Fruit fly (Drosophila melanogaster) whole organism, prepupa: ENCODE data around the gene rk.

Source experiments
- Blimp-1 ChIP-seq: fragments of 200-800 bp; sonication (Bioruptor generic); optimal IDR thresholded peaks from 3 replicates; lab custom pipeline; 2017; ENCODE audit warnings: missing biosample characterization, missing genetic modification characterization, mild to moderate bottlenecking, moderate library complexity, missing genetic modification reagents
- CG10631 ChIP-seq: fragments of 200-800 bp; sonication (Bioruptor generic); optimal IDR thresholded peaks from 2 replicates; lab custom pipeline; 2016; ENCODE audit warnings: missing biosample characterization, missing genetic modification characterization
- CG11294 ChIP-seq: fragments of 200-800 bp; sonication (Bioruptor generic); IDR thresholded peaks from 2 replicates; pipeline ENCODE4 v1.3.6; 2022; ENCODE audit warnings: missing biosample characterization, missing genetic modification characterization
- CG11902 ChIP-seq: fragments of 200-800 bp; sonication (Bioruptor generic); optimal IDR thresholded peaks from 3 replicates; lab custom pipeline; 2016; ENCODE audit warnings: missing biosample characterization, missing genetic modification characterization
- CG15336 ChIP-seq: fragments of 200-800 bp; sonication (Bioruptor generic); IDR thresholded peaks from 2 replicates; pipeline ENCODE4 v1.3.6; 2022; ENCODE audit warnings: missing biosample characterization, missing genetic modification characterization
- CG16779 ChIP-seq: fragments of 200-800 bp; sonication (Bioruptor generic); optimal IDR thresholded peaks from 3 replicates; lab custom pipeline; 2017; ENCODE audit warnings: missing biosample characterization, mild to moderate bottlenecking, missing genetic modification characterization
- CG3032 ChIP-seq: fragments of 200-800 bp; optimal IDR thresholded peaks from 2 replicates; lab custom pipeline; 2019; ENCODE audit warnings: missing biosample characterization, mild to moderate bottlenecking, missing genetic modification characterization, moderate library complexity
- CG31627 ChIP-seq: fragments of 200-800 bp; sonication (Bioruptor generic); optimal IDR thresholded peaks from 3 replicates; lab custom pipeline; 2016; ENCODE audit warnings: missing biosample characterization, missing genetic modification characterization
- CG32006 ChIP-seq: fragments of 200-800 bp; sonication (Bioruptor generic); optimal IDR thresholded peaks from 3 replicates; lab custom pipeline; 2017; ENCODE audit warnings: missing biosample characterization, mild to moderate bottlenecking, missing genetic modification characterization
- CG34406 ChIP-seq: fragments of 200-800 bp; sonication (Bioruptor generic); optimal IDR thresholded peaks from 3 replicates; lab custom pipeline; 2016; ENCODE audit warnings: missing biosample characterization, missing genetic modification characterization
- CG4318 ChIP-seq: fragments of 200-800 bp; sonication (Bioruptor generic); optimal IDR thresholded peaks from 3 replicates; lab custom pipeline; 2017; ENCODE audit warnings: missing biosample characterization, mild to moderate bottlenecking, missing genetic modification characterization
- CG6276 ChIP-seq: fragments of 200-800 bp; sonication (Bioruptor generic); optimal IDR thresholded peaks from 2 replicates; lab custom pipeline; 2017; ENCODE audit warnings: missing biosample characterization, mild to moderate bottlenecking, missing genetic modification characterization
- CG6808 ChIP-seq: fragments of 200-800 bp; sonication (Bioruptor generic); optimal IDR thresholded peaks from 3 replicates; lab custom pipeline; 2017; ENCODE audit warnings: missing biosample characterization, missing genetic modification characterization, mild to moderate bottlenecking, moderate library complexity, missing genetic modification reagents
- CG6854 ChIP-seq: fragments of 200-800 bp; sonication (Bioruptor generic); optimal IDR thresholded peaks from 2 replicates; lab custom pipeline; 2017; ENCODE audit warnings: missing biosample characterization, mild to moderate bottlenecking, missing genetic modification characterization
- CG7368 ChIP-seq: fragments of 200-800 bp; sonication (Bioruptor generic); optimal IDR thresholded peaks from 3 replicates; lab custom pipeline; 2016; ENCODE audit warnings: missing biosample characterization, missing genetic modification characterization
- CG8119 ChIP-seq: fragments of 200-800 bp; sonication (Bioruptor generic); IDR thresholded peaks from 3 replicates; pipeline ENCODE4 v1.3.6; 2022; ENCODE audit warnings: missing biosample characterization, missing genetic modification characterization
- CG8632 ChIP-seq: fragments of 200-800 bp; sonication (Bioruptor generic); optimal IDR thresholded peaks from 3 replicates; lab custom pipeline; 2016; ENCODE audit warnings: missing biosample characterization, missing genetic modification characterization
- CG9139 ChIP-seq: fragments of 200-800 bp; sonication (Bioruptor generic); optimal IDR thresholded peaks from 3 replicates; lab custom pipeline; 2017; ENCODE audit warnings: missing biosample characterization, mild to moderate bottlenecking, missing genetic modification characterization
- Eip78C ChIP-seq: fragments of 200-800 bp; sonication (Bioruptor generic); peaks from one replicate; lab custom pipeline; 2016; ENCODE audit warnings: missing biosample characterization, missing genetic modification characterization
- Eip93F ChIP-seq: fragments of 200-800 bp; sonication (Bioruptor generic); optimal IDR thresholded peaks from 2 replicates; lab custom pipeline; 2016; ENCODE audit warnings: missing biosample characterization, mild to moderate bottlenecking, missing genetic modification characterization
- Ets96B ChIP-seq: fragments of 200-800 bp; optimal IDR thresholded peaks from 2 replicates; lab custom pipeline; 2019; ENCODE audit warnings: missing biosample characterization, mild to moderate bottlenecking, missing genetic modification characterization, moderate library complexity
- Hr38 ChIP-seq: sonication (Bioruptor generic); optimal IDR thresholded peaks from 2 replicates; lab custom pipeline; 2016; ENCODE audit warnings: missing biosample characterization, missing genetic modification characterization
- Hr39 ChIP-seq: fragments of 200-800 bp; sonication (Bioruptor generic); optimal IDR thresholded peaks from 2 replicates; lab custom pipeline; 2016; ENCODE audit warnings: missing biosample characterization, missing genetic modification characterization
- Hr4 ChIP-seq: fragments of 200-800 bp; sonication (Bioruptor generic); optimal IDR thresholded peaks from 3 replicates; lab custom pipeline; 2016; ENCODE audit warnings: missing biosample characterization, missing genetic modification characterization
- Lpt ChIP-seq: fragments of 200-800 bp; sonication (Bioruptor generic); optimal IDR thresholded peaks from 3 replicates; lab custom pipeline; 2016; ENCODE audit warnings: missing biosample characterization, missing genetic modification characterization
- Met ChIP-seq: fragments of 200-800 bp; sonication (Bioruptor generic); optimal IDR thresholded peaks from 3 replicates; lab custom pipeline; 2016; ENCODE audit warnings: missing biosample characterization, missing genetic modification characterization
- OdsH ChIP-seq: fragments of 200-800 bp; sonication (Bioruptor generic); optimal IDR thresholded peaks from 3 replicates; lab custom pipeline; 2016; ENCODE audit warnings: missing biosample characterization, missing genetic modification characterization
- Smox ChIP-seq: fragments of 200-800 bp; sonication (Bioruptor generic); optimal IDR thresholded peaks from 3 replicates; lab custom pipeline; 2016; ENCODE audit warnings: missing biosample characterization, missing genetic modification characterization
- Sox102F ChIP-seq: fragments of 200-800 bp; sonication (Bioruptor generic); optimal IDR thresholded peaks from 2 replicates; lab custom pipeline; 2016; ENCODE audit warnings: missing biosample characterization, mild to moderate bottlenecking, missing genetic modification characterization
- Sox14 ChIP-seq: fragments of 200-800 bp; sonication (Bioruptor generic); optimal IDR thresholded peaks from 3 replicates; lab custom pipeline; 2016; ENCODE audit warnings: missing biosample characterization, missing genetic modification characterization
- Sox15 ChIP-seq: fragments of 200-800 bp; sonication (Bioruptor generic); optimal IDR thresholded peaks from 3 replicates; lab custom pipeline; 2016; ENCODE audit warnings: missing biosample characterization, missing genetic modification characterization
- achi ChIP-seq: fragments of 200-800 bp; sonication (Bioruptor generic); optimal IDR thresholded peaks from 3 replicates; lab custom pipeline; 2016; ENCODE audit warnings: missing biosample characterization, missing genetic modification characterization
- acj6 ChIP-seq: fragments of 200-800 bp; sonication (Bioruptor generic); optimal IDR thresholded peaks from 3 replicates; lab custom pipeline; 2016; ENCODE audit warnings: missing biosample characterization, missing genetic modification characterization
- dac ChIP-seq: fragments of 200-800 bp; sonication (Bioruptor generic); optimal IDR thresholded peaks from 2 replicates; lab custom pipeline; 2017; ENCODE audit warnings: missing biosample characterization, mild to moderate bottlenecking, missing genetic modification characterization
- dsx ChIP-seq: fragments of 200-800 bp; optimal IDR thresholded peaks from 3 replicates; lab custom pipeline; 2019; ENCODE audit warnings: missing biosample characterization, mild to moderate bottlenecking, missing genetic modification characterization, moderate library complexity; ENCODE audit not compliant: poor library complexity, severe bottlenecking
- eg ChIP-seq: fragments of 200-800 bp; sonication (Bioruptor generic); IDR thresholded peaks from 3 replicates; pipeline ENCODE4 v1.3.6; 2022; ENCODE audit warnings: missing biosample characterization, missing genetic modification characterization
- esn ChIP-seq: fragments of 200-800 bp; sonication (Bioruptor generic); optimal IDR thresholded peaks from 2 replicates; lab custom pipeline; 2016; ENCODE audit warnings: missing biosample characterization, mild to moderate bottlenecking, missing genetic modification characterization, moderate library complexity
- fd85E ChIP-seq: fragments of 200-800 bp; sonication (Bioruptor generic); optimal IDR thresholded peaks from 3 replicates; lab custom pipeline; 2016; ENCODE audit warnings: missing biosample characterization, missing genetic modification characterization
- lz ChIP-seq: fragments of 200-800 bp; sonication (Bioruptor generic); optimal IDR thresholded peaks from 3 replicates; lab custom pipeline; 2016; ENCODE audit warnings: missing biosample characterization, missing genetic modification characterization
- net ChIP-seq: fragments of 200-800 bp; sonication (Bioruptor generic); optimal IDR thresholded peaks from 3 replicates; lab custom pipeline; 2016; ENCODE audit warnings: missing biosample characterization, missing genetic modification characterization
- pdm3 ChIP-seq: fragments of 200-800 bp; sonication (Bioruptor generic); optimal IDR thresholded peaks from 3 replicates; lab custom pipeline; 2016; ENCODE audit warnings: missing biosample characterization, missing genetic modification characterization
- salr ChIP-seq, 2 experiments: fragments of 200-800 bp; sonication (Bioruptor generic); optimal IDR thresholded peaks; 3 replicates each; lab custom pipeline; 2016 to 2018; ENCODE audit warnings: missing biosample characterization in 2 of 2, missing genetic modification characterization in 2 of 2, mild to moderate bottlenecking in 1 of 2
- spab ChIP-seq: fragments of 200-800 bp; sonication (Bioruptor generic); optimal IDR thresholded peaks from 2 replicates; lab custom pipeline; 2017; ENCODE audit warnings: missing biosample characterization, mild to moderate bottlenecking, missing genetic modification characterization, missing genetic modification reagents
- ss ChIP-seq, 2 experiments: fragments of 200-800 bp; sonication (Bioruptor generic); optimal IDR thresholded peaks; 2 replicates in 1 of 2; 3 replicates in 1 of 2; lab custom pipeline; 2017 to 2018; ENCODE audit warnings: mild to moderate bottlenecking in 2 of 2, missing biosample characterization in 2 of 2, missing genetic modification characterization in 2 of 2, moderate library complexity in 1 of 2
- svp ChIP-seq: fragments of 200-800 bp; sonication (Bioruptor generic); peaks from one replicate; lab custom pipeline; 2016; ENCODE audit warnings: missing biosample characterization, missing genetic modification characterization
- topi ChIP-seq: fragments of 200-800 bp; sonication (Bioruptor generic); optimal IDR thresholded peaks from 3 replicates; lab custom pipeline; 2016; ENCODE audit warnings: missing biosample characterization, missing genetic modification characterization
- vri ChIP-seq: fragments of 200-800 bp; sonication (Bioruptor generic); optimal IDR thresholded peaks from 3 replicates; lab custom pipeline; 2016; ENCODE audit warnings: missing biosample characterization, mild to moderate bottlenecking, missing genetic modification characterization

The rk gene

dm6 chr2L:14024746-14025105 lies 23.7 kb upstream of the rk start:
- TF ChIP-seq CG11902 (GFP tag; lab: Kevin White, UChicago) = no peak
- peak; percentile 4 for TF ChIP-seq net
- TF ChIP-seq svp (GFP tag; lab: Kevin White, UChicago) = peak; percentile 27
- TF ChIP-seq CG16779 = no peak
- TF ChIP-seq pdm3 (GFP tag; lab: Kevin White, UChicago) = peak; percentile 39
- TF ChIP-seq Smox (GFP tag; lab: Kevin White, UChicago) = no peak
- peak in 1 of 2 experiments; percentile 15 for TF ChIP-seq salr (GFP tag; optimal IDR thresholded peaks at IDR 0.05; lab: Kevin White, UChicago)
- peak; percentile 14 for TF ChIP-seq dac (GFP tag; lab: Kevin White, UChicago)
- TF ChIP-seq CG6276 (GFP tag; lab: Kevin White, UChicago) = peak; percentile 34
- no peak for TF ChIP-seq CG9139 (GFP tag; lab: Kevin White, UChicago)
- peak; percentile 17 for TF ChIP-seq achi (GFP tag; lab: Kevin White, UChicago)
- peak; percentile 51; the same call in 1 of the 3 replicates for TF ChIP-seq CG8119
- TF ChIP-seq CG10631 (GFP tag; lab: Kevin White, UChicago) = peak; percentile 45
- TF ChIP-seq eg (GFP tag; lab: Robert Waterston, UW) = peak; percentile 54; the same call in 2 of the 3 replicates
- TF ChIP-seq CG31627 = peak; percentile 3
- peak; percentile 79 for TF ChIP-seq Hr4 (GFP tag; lab: Kevin White, UChicago)
- TF ChIP-seq CG11294 (GFP tag; lab: Robert Waterston, UW) = peak; percentile 58
- TF ChIP-seq CG6854 (GFP tag; lab: Kevin White, UChicago) = no peak
- TF ChIP-seq CG4318 (GFP tag; lab: Kevin White, UChicago) = peak; percentile 58
- TF ChIP-seq CG15336 (GFP tag; lab: Robert Waterston, UW) = peak; percentile 71
- peak; percentile 31 for TF ChIP-seq lz (GFP tag; lab: Kevin White, UChicago)
- TF ChIP-seq acj6 = peak; percentile 12
- TF ChIP-seq spab (GFP tag; lab: Kevin White, UChicago) = no peak
- peak; percentile 55 for TF ChIP-seq OdsH (GFP tag; lab: Kevin White, UChicago)
- TF ChIP-seq CG32006 = peak; percentile 80
- no peak for TF ChIP-seq Eip93F (GFP tag; lab: Kevin White, UChicago)
- TF ChIP-seq Eip78C (GFP tag; lab: Kevin White, UChicago) = peak; percentile 51
- peak; percentile 19 for TF ChIP-seq Sox14 (GFP tag; lab: Kevin White, UChicago)
- TF ChIP-seq, all 60 proteins: peak for 21

- TF ChIP-seq Blimp-1 = peak; percentile 92
- peak; percentile 59 for TF ChIP-seq dac (GFP tag; lab: Kevin White, UChicago)
- peak; percentile 57 for TF ChIP-seq Sox14 (GFP tag; lab: Kevin White, UChicago)
- TF ChIP-seq lz (GFP tag; lab: Kevin White, UChicago) = peak; percentile 65
- peak; percentile 93 for TF ChIP-seq CG6854 (GFP tag; lab: Kevin White, UChicago)
- peak; percentile 82 for TF ChIP-seq esn (GFP tag; lab: Kevin White, UChicago)
- no peak for TF ChIP-seq Eip93F (GFP tag; lab: Kevin White, UChicago)
- TF ChIP-seq CG7368 = peak; percentile 83
- TF ChIP-seq Hr39 (GFP tag; lab: Kevin White, UChicago) = peak; percentile 44
- peak; percentile 75 for TF ChIP-seq OdsH (GFP tag; lab: Kevin White, UChicago)
- peak; percentile 85 for TF ChIP-seq Hr38 (GFP tag; lab: Kevin White, UChicago)
- TF ChIP-seq Met = peak; percentile 78
- peak; percentile 68 for TF ChIP-seq CG6276 (GFP tag; lab: Kevin White, UChicago)
- peak; percentile 66 for TF ChIP-seq CG9139 (GFP tag; lab: Kevin White, UChicago)
- peak; percentile 72 for TF ChIP-seq CG8119
- no peak for TF ChIP-seq Sox15 (GFP tag; lab: Kevin White, UChicago)
- TF ChIP-seq vri (GFP tag; lab: Kevin White, UChicago) = peak; percentile 81
- TF ChIP-seq ss (GFP tag; optimal IDR thresholded peaks at IDR 0.05; lab: Kevin White, UChicago) = peak; percentile 78 to 85
- no peak for TF ChIP-seq CG11902 (GFP tag; lab: Kevin White, UChicago)
- TF ChIP-seq CG32006 = peak; percentile 21
- peak; percentile 75 for TF ChIP-seq topi (GFP tag; lab: Kevin White, UChicago)
- TF ChIP-seq CG8632 (GFP tag; lab: Kevin White, UChicago) = peak; percentile 77
- TF ChIP-seq fd85E (GFP tag; lab: Kevin White, UChicago) = peak; percentile 66
- TF ChIP-seq acj6 = peak; percentile 75
- no peak for TF ChIP-seq CG4318 (GFP tag; lab: Kevin White, UChicago)
- peak; percentile 20 for TF ChIP-seq Hr4 (GFP tag; lab: Kevin White, UChicago)
- peak; percentile 77 for TF ChIP-seq CG34406 (GFP tag; lab: Kevin White, UChicago)
- peak; percentile 75 for TF ChIP-seq CG6808 (GFP tag; lab: Kevin White, UChicago)
- TF ChIP-seq Lpt (GFP tag; lab: Kevin White, UChicago) = peak; percentile 88
- peak; percentile 61 for TF ChIP-seq dsx (GFP tag; lab: Kevin White, UChicago)
- TF ChIP-seq Sox102F = peak; percentile 79
- TF ChIP-seq Ets96B = peak; percentile 12
- peak; percentile 31 for TF ChIP-seq CG3032 (tag; lab: Kevin White, UChicago)
Observed at dm6 chr2L:14024051-14024745, 23.1 kb upstream of the rk start.
